Fruit fly (Drosophila melanogaster): ENCODE measurements around the gene CG31156.
A peak's percentile ranks its signal among the peaks of the same experiment; 100 is the strongest.

The CG31156 gene

DNA sequence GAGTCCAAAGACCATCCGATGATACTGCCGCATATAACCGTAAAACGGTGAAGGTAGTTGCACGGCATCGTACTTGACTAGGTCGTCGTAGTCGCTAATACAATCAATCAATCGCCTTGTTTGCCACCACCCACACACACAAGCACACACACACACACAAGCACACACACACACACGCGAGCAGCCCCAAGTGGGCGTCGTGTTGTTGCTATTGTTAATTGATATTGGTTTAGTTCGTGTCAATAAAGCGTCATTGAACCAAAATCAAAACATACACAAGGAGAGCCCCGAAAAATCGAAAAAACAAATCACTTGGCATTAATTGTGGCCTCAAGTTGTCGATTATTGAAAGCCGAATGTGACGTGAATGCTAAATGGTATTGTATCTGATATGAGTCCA, 17.0 kb downstream of the CG31156 start (continued):
- TF ChIP-seq tin (GFP tag; optimal IDR thresholded peaks at IDR 0.05) (no peak), cg (GFP tag; optimal IDR thresholded peaks at IDR 0.05) (peak; percentile 56), CG11398 (GFP tag; optimal IDR thresholded peaks at IDR 0.05) (peak; percentile 77), gem (tag; optimal IDR thresholded peaks at IDR 0.05) (peak; percentile 56), pros (GFP tag; optimal IDR thresholded peaks at IDR 0.05) (no peak), lab (GFP tag; optimal IDR thresholded peaks at IDR 0.05) (peak; percentile 91), CG6683 (GFP tag; optimal IDR thresholded peaks at IDR 0.05) (peak; percentile 37), Nf-YA (GFP tag; IDR thresholded peaks at IDR 0.05) (0 out of 2 replicates have a peak, but pooled peaks have one; percentile 31), Hmr (GFP tag; optimal IDR thresholded peaks at IDR 0.05) (peak; percentile 74), CG1792 (GFP tag; optimal IDR thresholded peaks at IDR 0.05) (peak; percentile 25), chinmo (GFP tag; IDR thresholded peaks at IDR 0.05; ENCODE audit: partially characterized antibody) (0 out of 4 replicates have a peak, but pooled peaks have one; percentile 37), mirr (GFP tag; optimal IDR thresholded peaks at IDR 0.05) (peak; percentile 79), luna (GFP tag; optimal IDR thresholded peaks at IDR 0.05) (peak; percentile 40), CHES-1-like (GFP tag; optimal IDR thresholded peaks at IDR 0.05) (peak; percentile 48), wek (GFP tag; optimal IDR thresholded peaks at IDR 0.05) (peak; percentile 59), D19A (tag; optimal IDR thresholded peaks at IDR 0.05) (peak; percentile 5), CG12071 (GFP tag; optimal IDR thresholded peaks at IDR 0.05) (peak; percentile 65), lola (GFP tag; optimal IDR thresholded peaks at IDR 0.05) (peak in 1 of 3 experiments; percentile 30), ap (GFP tag; IDR thresholded peaks at IDR 0.05) (no peak), ERR (GFP tag; optimal IDR thresholded peaks at IDR 0.05) (peak; percentile 1), phol (tag; optimal IDR thresholded peaks at IDR 0.05) (no peak), Trl (optimal IDR thresholded peaks at IDR 0.05) (no peak), Trl (GFP tag; optimal IDR thresholded peaks at IDR 0.05) (peak; percentile 67), CG18619 (GFP tag; optimal IDR thresholded peaks at IDR 0.05) (peak; percentile 29), CG3281 (GFP tag; optimal IDR thresholded peaks at IDR 0.05) (peak; percentile 29), gsb-n (tag; optimal IDR thresholded peaks at IDR 0.05) (peak; percentile 19), BtbVII (GFP tag; optimal IDR thresholded peaks at IDR 0.05) (peak; percentile 59), dmrt99B (tag; optimal IDR thresholded peaks at IDR 0.05) (peak; percentile 34), onecut (GFP tag; IDR thresholded peaks at IDR 0.05) (peak; percentile 40; the same call in 1 of the 2 replicates), CG32767 (GFP tag; IDR thresholded peaks at IDR 0.05) (peak; percentile 41; the same call in 1 of the 2 replicates), CG11456 (GFP tag; IDR thresholded peaks at IDR 0.05) (0 out of 3 replicates have a peak, but pooled peaks have one; percentile 35), ems (GFP tag; optimal IDR thresholded peaks at IDR 0.05) (no peak), aop (GFP tag; IDR thresholded peaks at IDR 0.05) (no peak), ham (GFP tag; IDR thresholded peaks at IDR 0.05) (no peak), Vsx1 (GFP tag; optimal IDR thresholded peaks at IDR 0.05) (peak; percentile 77), chif (GFP tag; optimal IDR thresholded peaks at IDR 0.05) (peak; percentile 14 to 20), Asciz (GFP tag; optimal IDR thresholded peaks at IDR 0.05) (peak; percentile 65), CG3726 (GFP tag; IDR thresholded peaks at IDR 0.05) (peak; percentile 57; the same call in 1 of the 3 replicates), CG4820 (GFP tag; optimal IDR thresholded peaks at IDR 0.05) (peak; percentile 14), CG1832 (GFP tag; optimal IDR thresholded peaks at IDR 0.05) (no peak), CG2678 (tag; optimal IDR thresholded peaks at IDR 0.05) (peak; percentile 68), Fer3 (tag; optimal IDR thresholded peaks at IDR 0.05) (peak; percentile 52), CG10267 (tag; optimal IDR thresholded peaks at IDR 0.05) (no peak), Hr78 (GFP tag; optimal IDR thresholded peaks at IDR 0.05) (no peak), exex (tag; optimal IDR thresholded peaks at IDR 0.05) (peak; percentile 62), ase (GFP tag; IDR thresholded peaks at IDR 0.05) (peak; percentile 54; the same call in 1 of the 3 replicates), MESR4 (GFP tag; optimal IDR thresholded peaks at IDR 0.05) (no peak), CG4617 (GFP tag; optimal IDR thresholded peaks at IDR 0.05; ENCODE audit: borderline replicate concordance) (no peak), CG9817 (tag; optimal IDR thresholded peaks at IDR 0.05) (peak; percentile 7)
